Worm (Caenorhabditis elegans) whole organism, L4 larva: ENCODE results near the gene pch-2.
A peak's percentile ranks its signal among the peaks of the same experiment; 100 is the strongest.

Experiments
- D1046.2 ChIP-seq: fragments of 200-800 bp; sonication (Bioruptor generic); IDR thresholded peaks from 2 replicates; pipeline ENCODE4 v1.3.6; 2022; ENCODE audit warnings: missing genetic modification characterization, missing compliant biosample characterization
- F26F4.8 ChIP-seq: fragments of 200-800 bp; sonication (Bioruptor generic); conservative IDR thresholded peaks from 2 replicates; pipeline ENCODE4 v1.3.6; 2022; ENCODE audit warnings: missing genetic modification characterization, missing compliant biosample characterization
- F37D6.2 ChIP-seq: sonication (generic microtip); optimal IDR thresholded peaks from 2 replicates; lab custom pipeline; 2016; ENCODE audit warnings: mild to moderate bottlenecking, missing genetic modification characterization, missing compliant biosample characterization
- F44E2.7 ChIP-seq: fragments of 200-800 bp; sonication (Bioruptor generic); IDR thresholded peaks from 2 replicates; pipeline ENCODE4 v2.1.2; 2022; ENCODE audit warnings: missing genetic modification characterization, missing compliant biosample characterization
- F49E8.2 ChIP-seq: sonication (generic microtip); optimal IDR thresholded peaks from 2 replicates; lab custom pipeline; 2016; ENCODE audit warnings: missing compliant biosample characterization, mild to moderate bottlenecking, missing genetic modification characterization, borderline replicate concordance
- Y48G9A.11 ChIP-seq: fragments of 200-800 bp; sonication (Bioruptor generic); IDR thresholded peaks from 2 replicates; pipeline ENCODE4 v1.3.6; 2022; ENCODE audit warnings: missing genetic modification reagents, missing genetic modification characterization, missing compliant biosample characterization
- Y5F2A.4 ChIP-seq: fragments of 200-800 bp; sonication (Bioruptor generic); optimal IDR thresholded peaks from 2 replicates; lab custom pipeline; 2018; ENCODE audit warnings: mild to moderate bottlenecking, missing genetic modification characterization, missing compliant biosample characterization
- ZK337.2 ChIP-seq: fragments of 200-800 bp; sonication (Bioruptor generic); IDR thresholded peaks from 2 replicates; pipeline ENCODE4 v1.3.6; 2022; ENCODE audit warnings: missing genetic modification reagents, missing genetic modification characterization, missing compliant biosample characterization
- ZK546.5 ChIP-seq, 2 experiments: sonication (generic microtip); optimal IDR thresholded peaks; 2 replicates each; lab custom pipeline; 2017; ENCODE audit warnings: missing biosample characterization in 2 of 2, missing genetic modification characterization in 2 of 2
- aly-2 ChIP-seq: sonication (generic microtip); optimal IDR thresholded peaks from 2 replicates; lab custom pipeline; 2018; ENCODE audit warnings: missing biosample characterization, missing genetic modification characterization
- ama-1 ChIP-seq: fragments of 150-350 bp; optimal IDR thresholded peaks from 2 replicates; lab custom pipeline; 2014; ENCODE audit warnings: inconsistent platforms, mixed read lengths
- ceh-20 ChIP-seq: fragments of 200-800 bp; sonication (Bioruptor generic); IDR thresholded peaks from 2 replicates; pipeline ENCODE4 v1.3.6; 2022; ENCODE audit warnings: missing genetic modification reagents, missing genetic modification characterization, missing compliant biosample characterization
- ceh-28 ChIP-seq: fragments of 150-350 bp; optimal IDR thresholded peaks from 2 replicates; lab custom pipeline; 2014; ENCODE audit warnings: missing biosample characterization, missing genetic modification reagents, missing genetic modification characterization
- ceh-32 ChIP-seq: sonication (generic microtip); optimal IDR thresholded peaks from 2 replicates; lab custom pipeline; 2016; ENCODE audit warnings: mild to moderate bottlenecking, missing genetic modification characterization, missing compliant biosample characterization; ENCODE audit not compliant: poor library complexity
- ceh-44 ChIP-seq: fragments of 200-800 bp; sonication (Bioruptor generic); IDR thresholded peaks from 2 replicates; pipeline ENCODE4 v1.3.6; 2022; ENCODE audit warnings: missing genetic modification reagents, missing genetic modification characterization, missing compliant biosample characterization
- ceh-62 ChIP-seq: sonication (generic microtip); optimal IDR thresholded peaks from 2 replicates; lab custom pipeline; 2017; ENCODE audit warnings: missing biosample characterization, missing genetic modification characterization
- ceh-82 ChIP-seq: sonication (generic microtip); optimal IDR thresholded peaks from 2 replicates; lab custom pipeline; 2017; ENCODE audit warnings: missing biosample characterization, missing genetic modification characterization
- ces-1 ChIP-seq: fragments of 150-350 bp; sonication (generic microtip); optimal IDR thresholded peaks from 4 replicates; lab custom pipeline; 2014; ENCODE audit warnings: missing biosample characterization, missing genetic modification reagents, missing genetic modification characterization
- ctbp-1 ChIP-seq: fragments of 200-800 bp; sonication (Bioruptor generic); IDR thresholded peaks from 2 replicates; pipeline ENCODE4 v1.3.6; 2022; ENCODE audit warnings: missing genetic modification reagents, missing genetic modification characterization, missing compliant biosample characterization
- daf-12 ChIP-seq: fragments of 150-350 bp; optimal IDR thresholded peaks from 2 replicates; lab custom pipeline; 2014; ENCODE audit warnings: missing biosample characterization, missing genetic modification reagents, missing genetic modification characterization
- daf-8 ChIP-seq: fragments of 200-800 bp; sonication (Bioruptor generic); IDR thresholded peaks from 2 replicates; pipeline ENCODE4 v1.3.6; 2022; ENCODE audit warnings: missing genetic modification characterization, missing compliant biosample characterization
- dmd-9 ChIP-seq: fragments of 200-800 bp; sonication (Bioruptor generic); IDR thresholded peaks from 2 replicates; pipeline ENCODE4 v1.3.6; 2022; ENCODE audit warnings: missing genetic modification reagents, missing genetic modification characterization, missing compliant biosample characterization
- dpl-1 ChIP-seq: fragments of 150-350 bp; optimal IDR thresholded peaks from 2 replicates; lab custom pipeline; 2014; ENCODE audit warnings: missing biosample characterization, missing genetic modification reagents, missing genetic modification characterization
- dve-1 ChIP-seq: sonication (generic microtip); optimal IDR thresholded peaks from 2 replicates; lab custom pipeline; 2017; ENCODE audit warnings: antibody characterized with exemption, mild to moderate bottlenecking, missing genetic modification characterization, missing compliant biosample characterization; ENCODE audit not compliant: insufficient read depth
- egl-27 ChIP-seq: sonication (generic microtip); optimal IDR thresholded peaks from 3 replicates; lab custom pipeline; 2017; ENCODE audit warnings: missing biosample characterization, missing genetic modification reagents, missing genetic modification characterization
- fos-1 ChIP-seq: fragments of 150-350 bp; optimal IDR thresholded peaks from 2 replicates; lab custom pipeline; 2014; ENCODE audit warnings: missing biosample characterization, missing genetic modification characterization
- jun-1 ChIP-seq: fragments of 150-350 bp; optimal IDR thresholded peaks from 2 replicates; lab custom pipeline; 2014; ENCODE audit warnings: missing biosample characterization, missing genetic modification reagents, missing genetic modification characterization
- lin-29 ChIP-seq: fragments of 200-800 bp; sonication (Bioruptor generic); IDR thresholded peaks from 2 replicates; pipeline ENCODE4 v1.3.6; 2022; ENCODE audit warnings: missing genetic modification reagents, missing genetic modification characterization, missing compliant biosample characterization
- lin-39 ChIP-seq: fragments of 150-350 bp; optimal IDR thresholded peaks from 2 replicates; lab custom pipeline; 2014; ENCODE audit warnings: missing biosample characterization, missing genetic modification reagents, missing genetic modification characterization
- madf-5 ChIP-seq, 2 experiments: fragments of 200-800 bp; sonication (Bioruptor generic); IDR thresholded peaks; 2 replicates each; pipeline ENCODE4 v1.3.6; 2022; ENCODE audit warnings: missing compliant biosample characterization in 2 of 2, missing genetic modification characterization in 2 of 2
- madf-9 ChIP-seq: fragments of 200-800 bp; sonication (Bioruptor generic); conservative IDR thresholded peaks from 2 replicates; pipeline ENCODE4 v1.3.6; 2022; ENCODE audit warnings: missing genetic modification reagents, missing genetic modification characterization, missing compliant biosample characterization
- mdt-29 ChIP-seq: fragments of 200-800 bp; sonication (Bioruptor generic); IDR thresholded peaks from 2 replicates; pipeline ENCODE4 v1.3.6; 2022; ENCODE audit warnings: missing genetic modification reagents, missing genetic modification characterization, missing compliant biosample characterization
- mes-2 ChIP-seq: sonication (generic microtip); optimal IDR thresholded peaks from 2 replicates; lab custom pipeline; 2016; ENCODE audit warnings: missing genotype, mild to moderate bottlenecking, missing genetic modification characterization, missing compliant biosample characterization; ENCODE audit not compliant: poor library complexity, severe bottlenecking
- mxl-2 ChIP-seq: fragments of 200-800 bp; sonication (Bioruptor generic); conservative IDR thresholded peaks from 2 replicates; pipeline ENCODE4 v1.3.6; 2022; ENCODE audit warnings: missing genetic modification reagents, missing genetic modification characterization, missing compliant biosample characterization
- mxl-3 ChIP-seq: fragments of 200-800 bp; sonication (Bioruptor generic); optimal IDR thresholded peaks from 2 replicates; lab custom pipeline; 2018; ENCODE audit warnings: mild to moderate bottlenecking, missing genetic modification characterization, missing compliant biosample characterization
- nhr-102 ChIP-seq: sonication (generic microtip); optimal IDR thresholded peaks from 2 replicates; lab custom pipeline; 2016; ENCODE audit warnings: mild to moderate bottlenecking, missing genetic modification characterization, moderate library complexity, missing compliant biosample characterization
- nhr-42 ChIP-seq: fragments of 200-800 bp; sonication (Bioruptor generic); IDR thresholded peaks from 2 replicates; pipeline ENCODE4 v1.3.6; 2022; ENCODE audit warnings: missing genetic modification characterization, missing compliant biosample characterization
- nhr-48 ChIP-seq: sonication (generic microtip); optimal IDR thresholded peaks from 2 replicates; lab custom pipeline; 2016; ENCODE audit warnings: mild to moderate bottlenecking, missing genetic modification characterization, missing compliant biosample characterization
- nhr-6 ChIP-seq: fragments of 150-350 bp; optimal IDR thresholded peaks from 2 replicates; lab custom pipeline; 2014; ENCODE audit warnings: missing biosample characterization, missing genetic modification characterization
- pha-4 ChIP-seq, 2 experiments: fragments of 150-350 bp in 1 of 2; fragments of 200-800 bp in 1 of 2; sonication (Bioruptor generic) in 1 of 2; IDR thresholded peaks in 1 of 2; optimal IDR thresholded peaks in 1 of 2; 2 replicates each; pipeline versions ENCODE4 v1.3.6 to Lab custom; 2014 to 2022; ENCODE audit warnings: missing genetic modification characterization in 2 of 2, missing genetic modification reagents in 2 of 2, missing biosample characterization in 1 of 2, missing compliant biosample characterization in 1 of 2
- rbr-2 ChIP-seq: sonication (generic microtip); optimal IDR thresholded peaks from 2 replicates; lab custom pipeline; 2016; ENCODE audit warnings: missing genotype, missing genetic modification characterization, missing compliant biosample characterization
- snpc-4 ChIP-seq: fragments of 150-350 bp; optimal IDR thresholded peaks from 2 replicates; lab custom pipeline; 2014; ENCODE audit warnings: missing biosample characterization, missing genetic modification characterization
- spr-3 ChIP-seq: fragments of 200-800 bp; sonication (Bioruptor generic); optimal IDR thresholded peaks from 2 replicates; lab custom pipeline; 2018; ENCODE audit warnings: mild to moderate bottlenecking, missing genetic modification characterization, missing compliant biosample characterization
- tag-97 ChIP-seq: fragments of 200-800 bp; sonication (Bioruptor generic); IDR thresholded peaks from 2 replicates; pipeline ENCODE4 v1.3.6; 2022; ENCODE audit warnings: missing genetic modification characterization, missing compliant biosample characterization
- tra-1 ChIP-seq: fragments of 200-800 bp; sonication (Bioruptor generic); IDR thresholded peaks from 2 replicates; pipeline ENCODE4 v1.3.6; 2022; ENCODE audit warnings: missing genetic modification reagents, missing genetic modification characterization, missing compliant biosample characterization
- unc-39 ChIP-seq: sonication (generic microtip); optimal IDR thresholded peaks from 2 replicates; lab custom pipeline; 2017; ENCODE audit warnings: missing biosample characterization, missing genetic modification characterization
- unc-62 ChIP-seq, 3 experiments: fragments of 150-350 bp in 1 of 3; sonication (generic microtip); optimal IDR thresholded peaks in 2 of 3; peaks in 1 of 3; 1 replicate in 1 of 3; 2 replicates in 2 of 3; lab custom pipeline; 2014 to 2017; ENCODE audit warnings: missing biosample characterization in 3 of 3, missing genetic modification characterization in 3 of 3, missing genetic modification reagents in 3 of 3, missing genotype in 1 of 3
- zag-1 ChIP-seq: fragments of 150-350 bp; optimal IDR thresholded peaks from 2 replicates; lab custom pipeline; 2014; ENCODE audit warnings: missing biosample characterization, missing genetic modification characterization
- zip-2 ChIP-seq: fragments of 150-350 bp; optimal IDR thresholded peaks from 2 replicates; lab custom pipeline; 2014; ENCODE audit warnings: missing biosample characterization, missing genetic modification characterization
- ztf-11 ChIP-seq: fragments of 150-350 bp; optimal IDR thresholded peaks from 2 replicates; lab custom pipeline; 2014; ENCODE audit warnings: missing biosample characterization, missing genetic modification characterization

Gene pch-2

DNA sequence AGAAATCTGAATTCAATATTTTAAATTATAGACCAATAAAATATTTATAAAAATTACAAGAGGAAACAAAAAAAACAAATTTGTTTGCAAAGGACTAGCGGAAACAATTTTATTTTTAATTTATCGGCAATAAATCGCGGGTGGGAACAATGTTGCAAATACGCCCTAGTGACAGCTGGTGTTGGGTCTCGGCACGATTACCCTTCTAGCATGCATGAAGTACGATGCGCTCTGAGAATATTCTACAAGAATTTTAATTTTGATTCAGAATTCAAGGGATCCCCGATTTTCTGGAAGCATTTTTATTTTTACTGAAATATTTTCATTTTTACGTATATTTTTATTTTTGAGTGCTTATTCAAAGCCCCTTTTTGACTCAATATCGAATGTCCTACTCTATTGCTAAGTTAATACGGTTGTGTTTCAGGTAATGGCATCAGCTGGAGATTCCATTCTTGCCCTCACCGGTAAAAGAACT is 26.9 kb downstream of the pch-2 start, which contains the start of the genes mig-5 and cct-1 (continued):
- TF ChIP-seq nhr-48 (tag; lab: Kevin White, UChicago) (peak; percentile 87), ZK546.5 (tag; optimal IDR thresholded peaks at IDR 0.05; lab: Kevin White, UChicago) (peak in 1 of 2 experiments; percentile 82), unc-39 (no peak), tag-97 (no peak), zag-1 (tag; lab: Kevin White, UChicago) (peak; percentile 87), madf-9 (GFP tag; lab: Robert Waterston, UW) (no peak), lin-29 (GFP tag; lab: Robert Waterston, UW) (peak; percentile 73), jun-1 (tag; lab: Kevin White, UChicago) (peak; percentile 86), dpl-1 (GFP tag; lab: Kevin White, UChicago) (peak; percentile 91), ceh-28 (tag; lab: Kevin White, UChicago) (peak; percentile 25), dve-1 (peak; percentile 98), rbr-2 (tag; lab: Kevin White, UChicago) (peak; percentile 96), ceh-82 (no peak), daf-12 (tag; lab: Kevin White, UChicago) (no peak), ZK337.2 (no peak), ztf-11 (tag; lab: Kevin White, UChicago) (no peak), mxl-2 (GFP tag; lab: Robert Waterston, UW) (peak; percentile 57; the same call in 1 of the 2 replicates), F26F4.8 (GFP tag; lab: Robert Waterston, UW) (no peak), ama-1 (no peak), ctbp-1 (GFP tag; lab: Robert Waterston, UW) (peak; percentile 93), aly-2 (tag; lab: Kevin White, UChicago) (no peak), F49E8.2 (tag; lab: Kevin White, UChicago) (no peak), ceh-62 (tag; lab: Kevin White, UChicago) (no peak), ceh-20 (peak; percentile 92), spr-3 (GFP tag; lab: Kevin White, UChicago) (peak; percentile 78), mdt-29 (GFP tag; lab: Robert Waterston, UW) (peak; percentile 77), unc-62 (GFP tag; optimal IDR thresholded peaks at IDR 0.05 in 1 of 2; lab: Kevin White, UChicago) (peak in 1 of 2 experiments; percentile 98), unc-62 (tag; optimal IDR thresholded peaks at IDR 0.05; lab: Kevin White, UChicago) (no peak), fos-1 (tag; lab: Kevin White, UChicago) (peak; percentile 9), F37D6.2 (tag; lab: Kevin White, UChicago) (peak; percentile 88), daf-8 (GFP tag; lab: Robert Waterston, UW) (no peak), Y48G9A.11 (GFP tag; lab: Robert Waterston, UW) (peak; percentile 58), dmd-9 (GFP tag; lab: Robert Waterston, UW) (no peak), D1046.2 (GFP tag; lab: Robert Waterston, UW) (no peak), ces-1 (GFP tag; lab: Kevin White, UChicago) (peak; percentile 72), ceh-32 (tag; lab: Kevin White, UChicago) (peak; percentile 53), ceh-44 (GFP tag; lab: Robert Waterston, UW) (peak; percentile 53; the same call in 1 of the 2 replicates), nhr-42 (GFP tag; lab: Robert Waterston, UW) (peak; percentile 78; the same call in 1 of the 2 replicates), tra-1 (GFP tag; lab: Robert Waterston, UW) (peak; percentile 91), pha-4 (GFP tag; IDR thresholded peaks at IDR 0.05; lab: Robert Waterston, UW) (peak; percentile 87), pha-4 (tag; optimal IDR thresholded peaks at IDR 0.05; lab: Kevin White, UChicago) (peak; percentile 88), lin-39 (tag; lab: Kevin White, UChicago) (peak; percentile 83), zip-2 (tag; lab: Kevin White, UChicago) (peak; percentile 81), mxl-3 (GFP tag; lab: Kevin White, UChicago) (peak; percentile 56), Y5F2A.4 (GFP tag; lab: Kevin White, UChicago) (peak; percentile 41), snpc-4 (tag; lab: Kevin White, UChicago) (no peak), F44E2.7 (GFP tag; lab: Robert Waterston, UW) (no peak), nhr-6 (peak; percentile 98), egl-27 (tag; lab: Kevin White, UChicago) (no peak), nhr-102 (peak; percentile 96), madf-5 (GFP tag; IDR thresholded peaks at IDR 0.05; lab: Robert Waterston, UW) (no peak), mes-2 (tag; lab: Kevin White, UChicago) (peak; percentile 98)
